Worm (Caenorhabditis elegans) whole organism, L4/young adult: ENCODE measurements around the gene T28F3.9.

Experiments used
- dao-5 ChIP-seq: sonication (generic microtip); optimal IDR thresholded peaks from 2 replicates; lab custom pipeline; 2016; ENCODE audit warnings: missing genotype, missing genetic modification characterization, moderate library complexity, missing compliant biosample characterization
- him-1 ChIP-seq: sonication (generic microtip); optimal IDR thresholded peaks from 2 replicates; lab custom pipeline; 2016; ENCODE audit warnings: missing genotype, missing genetic modification reagents, missing genetic modification characterization, missing compliant biosample characterization

DNA sequence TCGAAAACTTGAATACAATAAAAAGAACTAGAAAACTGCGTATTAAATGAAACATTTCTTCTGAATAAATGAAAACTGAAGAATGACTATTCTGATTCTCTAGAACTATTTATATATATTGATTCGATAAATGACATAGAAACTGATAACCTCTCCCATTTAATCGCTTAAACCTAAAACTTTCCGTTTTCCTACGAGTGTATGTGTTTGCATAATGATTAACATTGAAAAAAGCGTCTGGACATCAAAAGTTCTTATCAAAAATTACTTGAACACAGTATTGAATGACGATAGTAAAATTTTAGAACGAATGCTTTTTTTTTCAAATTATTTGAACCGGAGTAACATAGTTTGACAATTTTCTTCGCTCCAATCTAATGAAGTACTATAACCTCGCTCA, 33.9 kb downstream of the T28F3.9 start, which contains the start of gene C49C3.9:
- no peak for TF ChIP-seq dao-5 (tag; lab: Kevin White, UChicago)
- TF ChIP-seq him-1: no peak
